Fruit fly (Drosophila melanogaster) whole organism, embryonic: ENCODE measurements around the gene jdp.

Experiments
- Aef1 ChIP-seq: fragments of 200-800 bp; sonication (Bioruptor generic); IDR thresholded peaks from 3 replicates; pipeline ENCODE4 v1.3.6; 2022; ENCODE audit warnings: missing biosample characterization, missing genetic modification characterization
- Antp ChIP-seq: fragments of 200-800 bp; sonication (Bioruptor generic); optimal IDR thresholded peaks from 3 replicates; lab custom pipeline; 2016; ENCODE audit warnings: missing biosample characterization, missing genetic modification characterization
- CG10274 ChIP-seq: fragments of 200-800 bp; sonication (Bioruptor generic); optimal IDR thresholded peaks from 3 replicates; lab custom pipeline; 2017; ENCODE audit warnings: missing biosample characterization, mild to moderate bottlenecking, missing genetic modification characterization
- CG11504 ChIP-seq: fragments of 200-800 bp; sonication (Bioruptor generic); optimal IDR thresholded peaks from 3 replicates; lab custom pipeline; 2019; ENCODE audit warnings: missing biosample characterization, mild to moderate bottlenecking, missing genetic modification characterization, moderate library complexity
- CG12104 ChIP-seq: fragments of 200-800 bp; sonication (Bioruptor generic); optimal IDR thresholded peaks from 3 replicates; lab custom pipeline; 2016; ENCODE audit warnings: missing biosample characterization, missing genetic modification characterization
- CG12391 ChIP-seq: fragments of 200-800 bp; sonication (Bioruptor generic); optimal IDR thresholded peaks from 3 replicates; lab custom pipeline; 2018; ENCODE audit warnings: missing biosample characterization, mild to moderate bottlenecking, missing genetic modification characterization, moderate library complexity
- CG18262 ChIP-seq: fragments of 200-800 bp; optimal IDR thresholded peaks from 3 replicates; lab custom pipeline; 2019; ENCODE audit warnings: missing biosample characterization, mild to moderate bottlenecking, missing genetic modification characterization, moderate library complexity
- CG2889 ChIP-seq: fragments of 200-800 bp; sonication (Bioruptor generic); IDR thresholded peaks from 3 replicates; pipeline ENCODE4 v1.3.6; 2022; ENCODE audit warnings: missing biosample characterization, missing genetic modification characterization
- CG31365 ChIP-seq: fragments of 200-800 bp; sonication (Bioruptor generic); optimal IDR thresholded peaks from 2 replicates; lab custom pipeline; 2018; ENCODE audit warnings: missing biosample characterization, mild to moderate bottlenecking, missing genetic modification characterization
- CG31441 ChIP-seq: fragments of 200-800 bp; sonication (Bioruptor generic); IDR thresholded peaks from 2 replicates; pipeline ENCODE4 v1.3.6; 2022; ENCODE audit warnings: missing biosample characterization, missing genetic modification characterization
- CG32767 ChIP-seq: fragments of 200-800 bp; sonication (Bioruptor generic); IDR thresholded peaks from 2 replicates; pipeline ENCODE4 v1.3.6; 2022; ENCODE audit warnings: missing biosample characterization, missing genetic modification characterization
- CG7786 ChIP-seq: fragments of 200-800 bp; sonication (Bioruptor generic); optimal IDR thresholded peaks from 2 replicates; lab custom pipeline; 2016; ENCODE audit warnings: missing biosample characterization, missing genetic modification characterization
- CG7963 ChIP-seq: fragments of 200-800 bp; sonication (Bioruptor generic); IDR thresholded peaks from 3 replicates; pipeline ENCODE4 v1.3.6; 2022; ENCODE audit warnings: missing biosample characterization, missing genetic modification characterization; ENCODE audit not compliant: partially characterized antibody
- CG8089 ChIP-seq: fragments of 200-800 bp; sonication (Bioruptor generic); optimal IDR thresholded peaks from 3 replicates; lab custom pipeline; 2016; ENCODE audit warnings: missing biosample characterization, missing genetic modification characterization
- CG9727 ChIP-seq: fragments of 200-800 bp; sonication (Bioruptor generic); optimal IDR thresholded peaks from 3 replicates; lab custom pipeline; 2017; ENCODE audit warnings: missing biosample characterization, mild to moderate bottlenecking, missing genetic modification characterization
- D19B ChIP-seq: fragments of 200-800 bp; sonication (Bioruptor generic); optimal IDR thresholded peaks from 2 replicates; lab custom pipeline; 2017; ENCODE audit warnings: missing biosample characterization, mild to moderate bottlenecking, missing genetic modification characterization
- Dll ChIP-seq: fragments of 200-800 bp; sonication (Bioruptor generic); IDR thresholded peaks from 4 replicates; pipeline ENCODE4 v1.3.6; 2022; ENCODE audit warnings: missing biosample characterization, missing genetic modification characterization; ENCODE audit not compliant: partially characterized antibody
- Ets65A ChIP-seq: fragments of 200-800 bp; sonication (Bioruptor generic); peaks from one replicate; lab custom pipeline; 2016; ENCODE audit warnings: missing biosample characterization, missing genetic modification characterization
- Fer3 ChIP-seq: fragments of 200-800 bp; sonication (Bioruptor generic); optimal IDR thresholded peaks from 2 replicates; lab custom pipeline; 2018; ENCODE audit warnings: missing biosample characterization, mild to moderate bottlenecking, missing genetic modification characterization, moderate library complexity
- HHEX ChIP-seq: fragments of 200-800 bp; sonication (Bioruptor generic); optimal IDR thresholded peaks from 3 replicates; lab custom pipeline; 2017; ENCODE audit warnings: missing biosample characterization, mild to moderate bottlenecking, missing genetic modification characterization, missing genetic modification reagents
- HLHmδ ChIP-seq: fragments of 200-800 bp; sonication (Bioruptor generic); optimal IDR thresholded peaks from 2 replicates; lab custom pipeline; 2018; ENCODE audit warnings: missing biosample characterization, mild to moderate bottlenecking, missing genetic modification characterization, moderate library complexity
- Pdp1 ChIP-seq, 2 experiments: fragments of 200-800 bp; sonication (Bioruptor generic); optimal IDR thresholded peaks; 3 replicates each; lab custom pipeline; 2016; ENCODE audit warnings: missing biosample characterization in 2 of 2, missing genetic modification characterization in 2 of 2, mild to moderate bottlenecking in 1 of 2, moderate library complexity in 1 of 2
- Scr ChIP-seq: fragments of 200-800 bp; sonication (Bioruptor generic); IDR thresholded peaks from 2 replicates; pipeline ENCODE4 v1.3.6; 2022; ENCODE audit warnings: missing biosample characterization, missing genetic modification characterization; ENCODE audit not compliant: partially characterized antibody
- Side ChIP-seq: fragments of 200-800 bp; sonication (Bioruptor generic); optimal IDR thresholded peaks from 2 replicates; lab custom pipeline; 2016; ENCODE audit warnings: missing biosample characterization, missing genetic modification characterization
- cg ChIP-seq: fragments of 200-800 bp; sonication (Bioruptor generic); optimal IDR thresholded peaks from 3 replicates; lab custom pipeline; 2019; ENCODE audit warnings: missing biosample characterization, mild to moderate bottlenecking, missing genetic modification characterization, moderate library complexity
- crc ChIP-seq: fragments of 200-800 bp; sonication (Bioruptor generic); optimal IDR thresholded peaks from 2 replicates; lab custom pipeline; 2016; ENCODE audit warnings: missing biosample characterization, missing genetic modification characterization
- dati ChIP-seq: fragments of 200-800 bp; sonication (Bioruptor generic); IDR thresholded peaks from 2 replicates; pipeline ENCODE4 v1.3.6; 2022; ENCODE audit warnings: missing biosample characterization, missing genetic modification characterization
- dmrt11E ChIP-seq: fragments of 200-800 bp; sonication (Bioruptor generic); optimal IDR thresholded peaks from 3 replicates; lab custom pipeline; 2018; ENCODE audit warnings: missing biosample characterization, mild to moderate bottlenecking, missing genetic modification characterization, moderate library complexity
- esg ChIP-seq: fragments of 200-800 bp; sonication (Bioruptor generic); conservative IDR thresholded peaks from 2 replicates; pipeline ENCODE4 v1.3.6; 2022; ENCODE audit warnings: missing biosample characterization, missing genetic modification characterization
- gem ChIP-seq: fragments of 200-800 bp; sonication (Bioruptor generic); optimal IDR thresholded peaks from 2 replicates; lab custom pipeline; 2019; ENCODE audit warnings: missing biosample characterization, mild to moderate bottlenecking, missing genetic modification characterization, moderate library complexity
- gfzf ChIP-seq: fragments of 200-800 bp; sonication (Bioruptor generic); optimal IDR thresholded peaks from 2 replicates; lab custom pipeline; 2016; ENCODE audit warnings: missing biosample characterization, mild to moderate bottlenecking, missing genetic modification characterization, moderate library complexity
- grn ChIP-seq: fragments of 200-800 bp; sonication (Bioruptor generic); optimal IDR thresholded peaks from 3 replicates; lab custom pipeline; 2017; ENCODE audit warnings: missing biosample characterization, missing genetic modification characterization
- lola ChIP-seq, 3 experiments: fragments of >200 bp in 2 of 3; fragments of 200-800 bp in 1 of 3; sonication (Bioruptor generic) in 1 of 3; optimal IDR thresholded peaks; 2 replicates each; lab custom pipeline; 2017 to 2019; ENCODE audit warnings: missing biosample characterization in 3 of 3, missing genetic modification characterization in 3 of 3, mild to moderate bottlenecking in 1 of 3, moderate library complexity in 1 of 3
- nerfin-2 ChIP-seq: fragments of 200-800 bp; sonication (Bioruptor generic); IDR thresholded peaks from 2 replicates; pipeline ENCODE4 v1.3.6; 2022; ENCODE audit warnings: missing biosample characterization, missing genetic modification characterization; ENCODE audit not compliant: partially characterized antibody
- onecut ChIP-seq: fragments of 200-800 bp; sonication (Bioruptor generic); IDR thresholded peaks from 2 replicates; pipeline ENCODE4 v1.3.6; 2022; ENCODE audit warnings: missing biosample characterization, missing genetic modification characterization
- org-1 ChIP-seq: fragments of 200-800 bp; sonication (Bioruptor generic); optimal IDR thresholded peaks from 2 replicates; lab custom pipeline; 2017; ENCODE audit warnings: missing biosample characterization, missing genetic modification characterization
- peb ChIP-seq: fragments of 200-800 bp; sonication (Bioruptor generic); IDR thresholded peaks from 2 replicates; pipeline ENCODE4 v1.3.6; 2022; ENCODE audit warnings: missing biosample characterization, missing genetic modification characterization
- pho ChIP-seq: fragments of 200-800 bp; sonication (Bioruptor generic); optimal IDR thresholded peaks from 2 replicates; lab custom pipeline; 2016; ENCODE audit warnings: missing biosample characterization, missing genetic modification characterization
- pros ChIP-seq: fragments of 200-800 bp; sonication (Bioruptor generic); optimal IDR thresholded peaks from 3 replicates; lab custom pipeline; 2019; ENCODE audit warnings: missing biosample characterization, mild to moderate bottlenecking, missing genetic modification characterization, moderate library complexity
- pzg ChIP-seq: fragments of 200-800 bp; sonication (Bioruptor generic); optimal IDR thresholded peaks from 3 replicates; lab custom pipeline; 2018; ENCODE audit warnings: missing biosample characterization, mild to moderate bottlenecking, missing genetic modification characterization, moderate library complexity
- ro ChIP-seq: fragments of 200-800 bp; sonication (Bioruptor generic); IDR thresholded peaks from 2 replicates; pipeline ENCODE4 v1.3.6; 2022; ENCODE audit warnings: missing biosample characterization, missing genetic modification characterization
- run ChIP-seq: fragments of 200-800 bp; sonication (Bioruptor generic); optimal IDR thresholded peaks from 3 replicates; lab custom pipeline; 2018; ENCODE audit warnings: missing biosample characterization, mild to moderate bottlenecking, missing genetic modification characterization
- scrt ChIP-seq: fragments of 200-800 bp; sonication (Bioruptor generic); optimal IDR thresholded peaks from 2 replicates; lab custom pipeline; 2018; ENCODE audit warnings: missing biosample characterization, mild to moderate bottlenecking, missing genetic modification characterization, moderate library complexity
- sens ChIP-seq: fragments of 200-800 bp; sonication (Bioruptor generic); peaks from one replicate; lab custom pipeline; 2016; ENCODE audit warnings: missing biosample characterization, missing genetic modification characterization
- tna ChIP-seq: fragments of 200-800 bp; sonication (Bioruptor generic); IDR thresholded peaks from 2 replicates; pipeline ENCODE4 v1.3.6; 2022; ENCODE audit warnings: missing biosample characterization, missing genetic modification characterization; ENCODE audit not compliant: partially characterized antibody
- ttk ChIP-seq: fragments of 200-800 bp; sonication (Bioruptor generic); IDR thresholded peaks from 2 replicates; pipeline ENCODE4 v2.1.2; 2022; ENCODE audit warnings: missing biosample characterization, missing genetic modification characterization
- twi ChIP-seq: fragments of 200-800 bp; optimal IDR thresholded peaks from 2 replicates; lab custom pipeline; 2019; ENCODE audit warnings: missing biosample characterization, mild to moderate bottlenecking, missing genetic modification characterization, moderate library complexity
- usp ChIP-seq: fragments of >200 bp; optimal IDR thresholded peaks from 2 replicates; lab custom pipeline; 2017; ENCODE audit warnings: missing biosample characterization, missing genetic modification characterization
- vvl ChIP-seq: fragments of 200-800 bp; sonication (Bioruptor generic); IDR thresholded peaks from 2 replicates; pipeline ENCODE4 v1.3.6; 2022; ENCODE audit warnings: missing biosample characterization, missing genetic modification characterization

The jdp gene

DNA sequence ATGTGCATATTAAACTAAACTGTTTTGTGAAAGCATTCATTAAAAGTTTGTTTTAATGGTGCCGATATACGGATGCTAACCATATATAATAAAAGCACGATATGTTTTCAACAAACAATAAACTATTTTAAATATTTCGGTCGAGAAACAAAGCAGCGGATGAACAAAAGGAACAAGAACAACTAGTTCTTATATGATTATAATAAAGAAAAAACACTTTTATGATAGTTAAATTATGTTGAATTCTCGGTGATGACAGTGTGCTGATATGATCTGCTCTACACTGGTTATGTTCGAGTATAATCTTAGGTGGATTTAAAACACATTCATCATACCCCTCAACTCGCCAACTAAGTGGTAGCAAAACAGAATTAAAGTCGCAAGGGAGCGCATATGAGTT is 50.9 kb downstream of the jdp start (continued):
- no peak for TF ChIP-seq nerfin-2
- TF ChIP-seq Pdp1 (GFP tag; optimal IDR thresholded peaks at IDR 0.05; lab: Kevin White, UChicago): no peak
- TF ChIP-seq CG12391: no peak
- TF ChIP-seq dmrt11E: peak; percentile 47
- no peak for TF ChIP-seq scrt (GFP tag; lab: Kevin White, UChicago)
- TF ChIP-seq dati (GFP tag; lab: Robert Waterston, UW): no peak
- TF ChIP-seq tna: no peak
- TF ChIP-seq esg (GFP tag; lab: Robert Waterston, UW): no peak
- TF ChIP-seq onecut: no peak
- no peak for TF ChIP-seq Scr (GFP tag; lab: Robert Waterston, UW)
- TF ChIP-seq ttk (GFP tag; lab: Robert Waterston, UW): no peak
- TF ChIP-seq sens: peak; percentile 87
- no peak for TF ChIP-seq Ets65A (GFP tag; lab: Kevin White, UChicago)
- no peak for TF ChIP-seq usp (GFP tag; lab: Kevin White, UChicago)
- no peak for TF ChIP-seq Fer3 (tag; lab: Kevin White, UChicago)
- TF ChIP-seq crc: no peak
- TF ChIP-seq CG8089 (GFP tag; lab: Kevin White, UChicago): no peak
- no peak for TF ChIP-seq CG31365 (tag; lab: Kevin White, UChicago)
- TF ChIP-seq CG2889 (GFP tag; lab: Robert Waterston, UW): no peak
- TF ChIP-seq pho (GFP tag; lab: Kevin White, UChicago): no peak
- TF ChIP-seq CG9727: peak; percentile 15
- TF ChIP-seq run (tag; lab: Kevin White, UChicago): no peak
- no peak for TF ChIP-seq gem (tag; lab: Kevin White, UChicago)
- TF ChIP-seq Side (GFP tag; lab: Kevin White, UChicago): no peak
- no peak for TF ChIP-seq pzg (GFP tag; lab: Kevin White, UChicago)
- peak in 1 of 3 experiments; percentile 38 for TF ChIP-seq lola (GFP tag; optimal IDR thresholded peaks at IDR 0.05; lab: Kevin White, UChicago)
- no peak for TF ChIP-seq peb (GFP tag; lab: Robert Waterston, UW)
- peak; percentile 24 for TF ChIP-seq D19B (GFP tag; lab: Kevin White, UChicago)
- no peak for TF ChIP-seq CG7786
- no peak for TF ChIP-seq CG7963

DNA sequence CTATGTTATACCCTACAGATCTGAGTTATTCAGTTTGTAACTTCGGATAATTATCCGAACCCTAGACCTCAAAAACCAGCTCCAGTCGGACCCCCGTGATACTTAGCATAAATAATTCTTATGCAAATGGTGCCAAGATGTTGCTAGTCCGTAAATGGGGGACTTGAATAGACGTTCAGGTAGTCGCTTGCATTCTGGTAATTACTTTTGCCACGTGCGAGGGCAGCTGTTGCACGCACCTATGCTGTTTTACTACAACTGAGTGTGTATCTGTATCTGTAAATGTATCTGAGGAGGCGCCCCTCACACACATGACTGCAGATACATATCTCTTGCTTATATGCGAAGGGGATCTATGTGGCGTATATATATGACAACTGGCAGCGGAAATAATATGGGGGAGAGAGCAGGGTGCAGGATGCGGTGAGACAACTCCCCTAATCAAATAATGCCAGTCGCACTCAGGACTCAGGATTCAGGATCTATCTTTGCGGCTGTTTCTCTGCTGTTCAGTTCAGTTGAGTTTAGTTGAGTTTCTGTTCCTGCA is 52.1 kb downstream of the jdp start:
- TF ChIP-seq CG10274 (GFP tag; lab: Kevin White, UChicago) (peak; percentile 30), grn (GFP tag; lab: Kevin White, UChicago) (peak; percentile 69), Antp (GFP tag; lab: Kevin White, UChicago) (no peak), HLHmδ (GFP tag; lab: Kevin White, UChicago) (peak; percentile 85), CG32767 (no peak), vvl (peak; percentile 63; the same call in 1 of the 2 replicates), CG12104 (GFP tag; lab: Kevin White, UChicago) (no peak), Dll (GFP tag; lab: Robert Waterston, UW) (no peak), Aef1 (GFP tag; lab: Robert Waterston, UW) (no peak), cg (GFP tag; lab: Kevin White, UChicago) (peak; percentile 44), pros (GFP tag; lab: Kevin White, UChicago) (peak; percentile 73), CG11504 (tag; lab: Kevin White, UChicago) (no peak), HHEX (GFP tag; lab: Kevin White, UChicago) (no peak), ro (GFP tag; lab: Robert Waterston, UW) (no peak), sens (peak; percentile 55), CG31441 (GFP tag; lab: Robert Waterston, UW) (no peak), gfzf (GFP tag; lab: Kevin White, UChicago) (no peak), esg (GFP tag; lab: Robert Waterston, UW) (no peak), org-1 (GFP tag; lab: Kevin White, UChicago) (no peak), twi (tag; lab: Kevin White, UChicago) (peak; percentile 48), CG18262 (tag; lab: Kevin White, UChicago) (no peak)
